Fruit fly (Drosophila melanogaster): ENCODE results near the gene CG14137.

- TF ChIP-seq psq (optimal IDR thresholded peaks at IDR 0.05) (no peak), CG8478 (optimal IDR thresholded peaks at IDR 0.05) (no peak), pan (optimal IDR thresholded peaks at IDR 0.05) (no peak)
Observed at dm6 chr3L:11550359-11551056, 49.4 kb downstream of the CG14137 start.

Data from whole organism.